Fruit fly (Drosophila melanogaster) whole organism, wandering third instar larva: ENCODE results near the gene Lsp2.

Experiments
- Abd-B ChIP-seq: fragments of >200 bp; optimal IDR thresholded peaks from 2 replicates; lab custom pipeline; 2017; ENCODE audit warnings: missing biosample characterization, missing genetic modification characterization
- CG9705 ChIP-seq: fragments of 200-800 bp; sonication (Bioruptor generic); optimal IDR thresholded peaks from 2 replicates; lab custom pipeline; 2018; ENCODE audit warnings: missing biosample characterization, mild to moderate bottlenecking, missing genetic modification characterization
- CrebA ChIP-seq: fragments of 200-800 bp; sonication (Bioruptor generic); optimal IDR thresholded peaks from 2 replicates; lab custom pipeline; 2016; ENCODE audit warnings: missing biosample characterization, mild to moderate bottlenecking, missing genetic modification characterization, borderline replicate concordance
- Dfd ChIP-seq: fragments of >200 bp; optimal IDR thresholded peaks from 2 replicates; lab custom pipeline; 2017; ENCODE audit warnings: missing biosample characterization, missing genetic modification characterization
- Dif ChIP-seq: fragments of 200-275, 200-300 bp; sonication (Bioruptor generic); optimal IDR thresholded peaks from 2 replicates; lab custom pipeline; 2018; ENCODE audit warnings: missing biosample characterization, missing genetic modification characterization; ENCODE audit not compliant: partially characterized antibody
- GATAd ChIP-seq: sonication (Bioruptor generic); optimal IDR thresholded peaks from 2 replicates; lab custom pipeline; 2016; ENCODE audit warnings: missing biosample characterization, missing genetic modification characterization
- HLH106 ChIP-seq: fragments of 200-800 bp; optimal IDR thresholded peaks from 3 replicates; lab custom pipeline; 2019; ENCODE audit warnings: missing biosample characterization, mild to moderate bottlenecking, missing genetic modification characterization, moderate library complexity
- Hnf4 ChIP-seq: fragments of 200-800 bp; sonication (Bioruptor generic); optimal IDR thresholded peaks from 2 replicates; lab custom pipeline; 2016; ENCODE audit warnings: missing biosample characterization, mild to moderate bottlenecking, missing genetic modification characterization
- Hr78 ChIP-seq: fragments of >200 bp; optimal IDR thresholded peaks from 2 replicates; lab custom pipeline; 2017; ENCODE audit warnings: missing biosample characterization, missing genetic modification characterization
- Hr83 ChIP-seq: fragments of 200-300 bp; sonication (Bioruptor generic); optimal IDR thresholded peaks from 2 replicates; lab custom pipeline; 2016; ENCODE audit warnings: missing biosample characterization, mild to moderate bottlenecking, missing genetic modification characterization, moderate library complexity; ENCODE audit not compliant: poor library complexity, severe bottlenecking
- Mio ChIP-seq: sonication (Bioruptor generic); optimal IDR thresholded peaks from 2 replicates; lab custom pipeline; 2016; ENCODE audit warnings: missing biosample characterization, missing genetic modification characterization
- Myc ChIP-seq: fragments of >200 bp; optimal IDR thresholded peaks from 2 replicates; lab custom pipeline; 2017
- N ChIP-seq: fragments of >200 bp; optimal IDR thresholded peaks from 2 replicates; lab custom pipeline; 2018; ENCODE audit warnings: missing biosample characterization, missing external identifiers, missing genetic modification characterization
- OdsH ChIP-seq: fragments of 200-800 bp; sonication (Bioruptor generic); optimal IDR thresholded peaks from 2 replicates; lab custom pipeline; 2016; ENCODE audit warnings: missing biosample characterization, mild to moderate bottlenecking, missing genetic modification characterization
- Rel ChIP-seq, 2 experiments: fragments of 200-800 bp; sonication (Bioruptor generic) in 1 of 2; optimal IDR thresholded peaks; 2 replicates in 1 of 2; 3 replicates in 1 of 2; lab custom pipeline; 2016 to 2019; ENCODE audit warnings: mild to moderate bottlenecking in 2 of 2, missing biosample characterization in 2 of 2, missing genetic modification characterization in 2 of 2, moderate library complexity in 1 of 2
- Sp1 ChIP-seq: fragments of 200-800 bp; sonication (Bioruptor generic); optimal IDR thresholded peaks from 3 replicates; lab custom pipeline; 2019; ENCODE audit warnings: missing biosample characterization, mild to moderate bottlenecking, missing genetic modification characterization, moderate library complexity
- Vsx2 ChIP-seq: fragments of 200-300, 225-300 bp; sonication (Bioruptor generic); optimal IDR thresholded peaks from 2 replicates; lab custom pipeline; 2018; ENCODE audit warnings: missing biosample characterization, missing genetic modification characterization; ENCODE audit not compliant: partially characterized antibody
- br ChIP-seq: fragments of 200-800 bp; sonication (Bioruptor generic); optimal IDR thresholded peaks from 2 replicates; lab custom pipeline; 2016; ENCODE audit warnings: missing biosample characterization, missing genetic modification characterization
- brk ChIP-seq: fragments of 200-800 bp; sonication (Bioruptor generic); optimal IDR thresholded peaks from 2 replicates; lab custom pipeline; 2016; ENCODE audit warnings: missing biosample characterization, mild to moderate bottlenecking, missing genetic modification characterization
- dl ChIP-seq, 2 experiments: fragments of 175-275, 200-275 bp in 1 of 2; fragments of 200-275 bp in 1 of 2; sonication (Bioruptor generic); optimal IDR thresholded peaks; lab custom pipeline; 2018; ENCODE audit warnings: mild to moderate bottlenecking in 2 of 2, missing biosample characterization in 2 of 2, missing genetic modification characterization in 2 of 2, moderate library complexity in 2 of 2; ENCODE audit not compliant: partially characterized antibody in 2 of 2, insufficient read depth in 1 of 2
- dmrt93B ChIP-seq: fragments of 200-800 bp; sonication (Bioruptor generic); optimal IDR thresholded peaks from 2 replicates; lab custom pipeline; 2018; ENCODE audit warnings: missing biosample characterization, mild to moderate bottlenecking, missing genetic modification characterization
- dsf ChIP-seq: sonication (Bioruptor generic); optimal IDR thresholded peaks from 2 replicates; lab custom pipeline; 2016; ENCODE audit warnings: missing biosample characterization, missing genetic modification characterization, borderline replicate concordance
- ey ChIP-seq: fragments of 200-800 bp; sonication (Bioruptor generic); optimal IDR thresholded peaks from 2 replicates; lab custom pipeline; 2016; ENCODE audit warnings: missing biosample characterization, missing genetic modification characterization
- foxo ChIP-seq, 2 experiments: fragments of 200-800 bp; sonication (Bioruptor generic); optimal IDR thresholded peaks; 2 replicates in 1 of 2; 3 replicates in 1 of 2; lab custom pipeline; 2016 to 2017; ENCODE audit warnings: missing biosample characterization in 2 of 2, missing genetic modification characterization in 2 of 2
- fru ChIP-seq: fragments of 200-800 bp; sonication (Bioruptor generic); optimal IDR thresholded peaks from 3 replicates; lab custom pipeline; 2016; ENCODE audit warnings: missing biosample characterization, mild to moderate bottlenecking, missing genetic modification characterization
- h ChIP-seq: fragments of 200-800 bp; sonication (Bioruptor generic); optimal IDR thresholded peaks from 3 replicates; lab custom pipeline; 2016; ENCODE audit warnings: missing biosample characterization, mild to moderate bottlenecking, missing genetic modification characterization
- jim ChIP-seq: fragments of 175-275, 200-325 bp; sonication (Bioruptor generic); optimal IDR thresholded peaks from 2 replicates; lab custom pipeline; 2016; ENCODE audit warnings: missing biosample characterization, mild to moderate bottlenecking, missing genetic modification characterization
- lola ChIP-seq: fragments of >200 bp; optimal IDR thresholded peaks from 2 replicates; lab custom pipeline; 2017; ENCODE audit warnings: missing biosample characterization, missing genetic modification characterization
- pan ChIP-seq: fragments of >200 bp; optimal IDR thresholded peaks from 2 replicates; lab custom pipeline; 2017
- psq ChIP-seq: fragments of 200-800 bp; sonication (Bioruptor generic); optimal IDR thresholded peaks from 3 replicates; lab custom pipeline; 2017; ENCODE audit warnings: missing biosample characterization, mild to moderate bottlenecking, missing genetic modification characterization, moderate library complexity
- rgr ChIP-seq: fragments of 200-800 bp; sonication (Bioruptor generic); optimal IDR thresholded peaks from 3 replicates; lab custom pipeline; 2016; ENCODE audit warnings: missing biosample characterization, mild to moderate bottlenecking, missing genetic modification characterization
- sage ChIP-seq: fragments of 200-800 bp; sonication (Bioruptor generic); optimal IDR thresholded peaks from 2 replicates; lab custom pipeline; 2016; ENCODE audit warnings: missing biosample characterization, mild to moderate bottlenecking, missing genetic modification characterization
- sv ChIP-seq: fragments of 200-800 bp; sonication (Bioruptor generic); optimal IDR thresholded peaks from 3 replicates; lab custom pipeline; 2016; ENCODE audit warnings: missing biosample characterization, missing genetic modification characterization
- tai ChIP-seq: sonication (Bioruptor generic); optimal IDR thresholded peaks from 2 replicates; lab custom pipeline; 2016; ENCODE audit warnings: missing biosample characterization, missing genetic modification characterization
- usp ChIP-seq: fragments of >200 bp; optimal IDR thresholded peaks from 2 replicates; lab custom pipeline; 2017; ENCODE audit warnings: missing biosample characterization, missing genetic modification characterization
- woc ChIP-seq: sonication (Bioruptor generic); optimal IDR thresholded peaks from 2 replicates; lab custom pipeline; 2016; ENCODE audit warnings: missing biosample characterization, mild to moderate bottlenecking, missing genetic modification characterization

The Lsp2 gene

DNA sequence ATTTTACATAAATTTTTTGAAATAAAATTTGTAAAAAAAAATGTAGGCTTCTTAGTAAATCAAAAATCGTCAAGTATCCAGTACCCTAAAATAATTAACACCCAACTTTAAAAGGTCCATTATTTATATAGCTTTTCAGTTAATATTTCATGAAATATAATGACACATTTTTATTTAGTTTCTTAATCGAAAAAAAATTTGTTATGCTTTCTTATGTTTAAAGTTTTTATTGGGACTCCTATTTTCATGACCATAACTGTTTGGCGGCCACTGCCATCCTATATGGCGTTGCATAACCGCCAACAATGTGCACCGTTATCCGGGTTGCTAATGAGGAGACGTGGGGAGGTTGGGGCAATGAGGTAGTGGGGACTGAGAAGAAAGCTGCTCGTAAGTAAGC, 20.7 kb upstream of the Lsp2 start:
- no peak for TF ChIP-seq dmrt93B (GFP tag; lab: Kevin White, UChicago)
- no peak for TF ChIP-seq Dif (GFP tag; lab: Kevin White, UChicago)
- TF ChIP-seq psq (GFP tag; lab: Kevin White, UChicago), result no peak
- no peak for TF ChIP-seq Vsx2 (GFP tag; lab: Kevin White, UChicago)
- TF ChIP-seq Abd-B, result no peak
- TF ChIP-seq sage (GFP tag; lab: Kevin White, UChicago), result no peak
- TF ChIP-seq Hnf4 (GFP tag; lab: Kevin White, UChicago), result no peak
- TF ChIP-seq jim (GFP tag; lab: Kevin White, UChicago), result no peak
- TF ChIP-seq lola (GFP tag; lab: Kevin White, UChicago), result no peak
- TF ChIP-seq Hr78 (GFP tag; lab: Kevin White, UChicago), result no peak
- TF ChIP-seq woc (GFP tag; lab: Kevin White, UChicago), result no peak
- TF ChIP-seq Hr83, result no peak
- TF ChIP-seq N (GFP tag; lab: Kevin White, UChicago), result no peak
- no peak for TF ChIP-seq sv (GFP tag; lab: Kevin White, UChicago)
- no peak for TF ChIP-seq Rel (GFP tag; optimal IDR thresholded peaks at IDR 0.05; lab: Kevin White, UChicago)
- TF ChIP-seq Rel (tag; optimal IDR thresholded peaks at IDR 0.05; lab: Kevin White, UChicago), result no peak
- TF ChIP-seq fru (GFP tag; lab: Kevin White, UChicago), result no peak

DNA sequence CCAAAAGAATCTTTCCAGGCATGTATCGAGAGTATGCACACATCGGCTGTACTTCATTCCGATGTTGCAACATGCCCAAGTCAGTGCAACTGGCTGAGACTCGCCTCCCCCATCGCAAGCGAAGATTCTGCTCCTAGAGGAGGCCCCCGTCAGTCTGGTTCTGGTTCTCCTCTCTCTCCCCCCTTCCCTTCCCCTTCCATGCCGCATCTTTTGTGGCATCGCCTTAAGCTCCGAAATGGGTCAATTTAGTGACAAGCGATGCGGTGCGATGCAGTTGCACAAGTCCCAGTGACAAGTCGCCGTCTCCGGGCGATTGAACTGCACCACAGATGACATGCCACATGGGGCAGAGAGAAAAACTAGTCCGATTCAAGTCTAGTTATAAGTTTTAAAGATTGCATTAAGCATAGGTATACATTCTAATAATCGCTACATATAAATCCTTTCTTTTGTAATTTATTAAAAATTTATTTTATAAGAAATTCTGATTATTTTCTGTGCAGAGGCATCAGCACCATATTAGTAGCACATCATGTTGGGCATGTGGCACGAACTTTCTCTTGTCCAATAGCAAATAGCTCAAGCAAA, 20.1 kb upstream of the Lsp2 start:
- TF ChIP-seq br (no peak), dl (GFP tag; optimal IDR thresholded peaks at IDR 0.05; lab: Kevin White, UChicago; ENCODE audit: insufficient read depth in 1 of 2, partially characterized antibody in 2 of 2) (no peak), Hnf4 (GFP tag; lab: Kevin White, UChicago) (no peak), Mio (GFP tag; lab: Kevin White, UChicago) (no peak), ey (no peak), tai (GFP tag; lab: Kevin White, UChicago) (no peak), woc (GFP tag; lab: Kevin White, UChicago) (no peak), GATAd (GFP tag; lab: Kevin White, UChicago) (no peak), CG9705 (GFP tag; lab: Kevin White, UChicago) (no peak), dsf (GFP tag; lab: Kevin White, UChicago) (no peak), h (GFP tag; lab: Kevin White, UChicago) (no peak), Myc (lab: Kevin White, UChicago) (no peak), Dfd (GFP tag; lab: Kevin White, UChicago) (no peak), foxo (GFP tag; optimal IDR thresholded peaks at IDR 0.05; lab: Kevin White, UChicago) (no peak), Vsx2 (GFP tag; lab: Kevin White, UChicago) (no peak)

DNA sequence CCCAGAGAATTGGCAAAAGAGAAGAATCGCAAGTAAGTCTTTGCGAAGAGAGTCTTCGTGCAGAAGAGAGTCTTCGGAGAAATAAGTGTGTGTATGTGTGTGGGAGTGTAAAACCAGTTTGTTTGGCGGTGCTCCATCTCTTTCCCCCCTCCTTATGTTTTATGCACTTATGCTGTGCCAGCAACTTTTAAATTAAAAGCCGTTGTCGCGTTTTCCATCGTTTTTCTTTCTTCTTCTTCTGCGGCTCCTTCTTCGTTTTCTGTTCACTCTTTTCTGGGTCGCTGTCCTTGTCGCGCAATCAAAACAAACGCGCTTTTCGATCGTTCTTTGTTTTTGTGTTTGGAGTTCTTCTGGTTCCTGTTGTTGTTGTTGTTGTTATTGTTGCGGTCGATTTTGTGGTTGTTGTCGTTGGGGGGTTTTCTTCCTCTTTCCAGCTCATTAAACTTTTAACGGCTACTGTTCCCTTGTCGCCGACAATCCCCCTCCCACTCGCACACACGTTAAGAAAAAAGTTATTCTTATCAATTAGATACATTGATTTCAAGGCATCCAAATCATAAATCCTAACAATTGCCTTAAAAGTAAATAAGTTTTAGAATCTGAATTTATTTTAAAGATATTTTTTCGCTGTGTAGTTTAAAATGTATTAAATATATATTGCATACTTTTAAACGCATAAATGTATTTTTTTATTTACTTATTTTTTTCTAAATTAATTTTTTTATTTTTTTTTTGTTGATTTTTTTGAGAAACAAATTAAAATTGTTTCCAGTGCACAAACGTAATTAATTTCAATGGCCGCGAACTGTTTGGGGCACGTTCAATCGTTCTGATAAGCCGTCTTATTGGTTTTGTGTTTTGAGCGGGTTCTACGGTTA, 17.9 kb upstream of the Lsp2 start:
- TF ChIP-seq Mio (GFP tag; lab: Kevin White, UChicago) (no peak), Myc (lab: Kevin White, UChicago) (no peak), sage (GFP tag; lab: Kevin White, UChicago) (no peak), Hr78 (GFP tag; lab: Kevin White, UChicago) (no peak), Hnf4 (GFP tag; lab: Kevin White, UChicago) (peak; percentile 57), usp (GFP tag; lab: Kevin White, UChicago) (no peak), Sp1 (peak; percentile 93), foxo (GFP tag; optimal IDR thresholded peaks at IDR 0.05; lab: Kevin White, UChicago) (peak in 1 of 2 experiments; percentile 76), rgr (GFP tag; lab: Kevin White, UChicago) (peak; percentile 75), ey (peak; percentile 41), Vsx2 (GFP tag; lab: Kevin White, UChicago) (peak; percentile 75), Dif (GFP tag; lab: Kevin White, UChicago) (peak; percentile 48), dmrt93B (GFP tag; lab: Kevin White, UChicago) (peak; percentile 62), N (GFP tag; lab: Kevin White, UChicago) (no peak), pan (no peak), Dfd (GFP tag; lab: Kevin White, UChicago) (no peak), GATAd (GFP tag; lab: Kevin White, UChicago) (no peak), lola (GFP tag; lab: Kevin White, UChicago) (no peak), h (GFP tag; lab: Kevin White, UChicago) (peak; percentile 68), tai (GFP tag; lab: Kevin White, UChicago) (no peak), dsf (GFP tag; lab: Kevin White, UChicago) (peak; percentile 18), HLH106 (tag; lab: Kevin White, UChicago) (peak; percentile 88), CrebA (no peak), dl (GFP tag; optimal IDR thresholded peaks at IDR 0.05; lab: Kevin White, UChicago; ENCODE audit: insufficient read depth in 1 of 2, partially characterized antibody in 2 of 2) (peak; percentile 18 to 43), br (peak; percentile 56), Rel (GFP tag; optimal IDR thresholded peaks at IDR 0.05; lab: Kevin White, UChicago) (no peak), Rel (tag; optimal IDR thresholded peaks at IDR 0.05; lab: Kevin White, UChicago) (peak; percentile 80), sv (GFP tag; lab: Kevin White, UChicago) (peak; percentile 36), fru (GFP tag; lab: Kevin White, UChicago) (peak; percentile 67), woc (GFP tag; lab: Kevin White, UChicago) (peak; percentile 2), psq (GFP tag; lab: Kevin White, UChicago) (peak; percentile 99), OdsH (peak; percentile 78), brk (GFP tag; lab: Kevin White, UChicago) (no peak), CG9705 (GFP tag; lab: Kevin White, UChicago) (peak; percentile 20), Abd-B (no peak)
